Fruit fly (Drosophila melanogaster) whole organism, embryonic: ENCODE measurements around the gene RpS28b.

ENCODE experiments used
- Antp ChIP-seq: fragments of 200-800 bp; sonication (Bioruptor generic); optimal IDR thresholded peaks from 3 replicates; lab custom pipeline; 2016; ENCODE audit warnings: missing biosample characterization, missing genetic modification characterization
- CG10209 ChIP-seq: fragments of 200-800 bp; sonication (Bioruptor generic); optimal IDR thresholded peaks from 3 replicates; lab custom pipeline; 2017; ENCODE audit warnings: missing biosample characterization, mild to moderate bottlenecking, missing genetic modification characterization, missing genetic modification reagents
- CG10274 ChIP-seq: fragments of 200-800 bp; sonication (Bioruptor generic); optimal IDR thresholded peaks from 3 replicates; lab custom pipeline; 2017; ENCODE audit warnings: missing biosample characterization, mild to moderate bottlenecking, missing genetic modification characterization
- CG11085 ChIP-seq: fragments of 200-800 bp; sonication (Bioruptor generic); IDR thresholded peaks from 2 replicates; pipeline ENCODE4 v1.3.6; 2022; ENCODE audit warnings: missing biosample characterization, missing genetic modification characterization
- CG12391 ChIP-seq: fragments of 200-800 bp; sonication (Bioruptor generic); optimal IDR thresholded peaks from 3 replicates; lab custom pipeline; 2018; ENCODE audit warnings: missing biosample characterization, mild to moderate bottlenecking, missing genetic modification characterization, moderate library complexity
- CG12744 ChIP-seq: fragments of 200-800 bp; sonication (Bioruptor generic); optimal IDR thresholded peaks from 2 replicates; lab custom pipeline; 2016; ENCODE audit warnings: missing biosample characterization, missing genetic modification characterization
- CG13424 ChIP-seq: fragments of 200-800 bp; sonication (Bioruptor generic); optimal IDR thresholded peaks from 2 replicates; lab custom pipeline; 2019; ENCODE audit warnings: missing biosample characterization, mild to moderate bottlenecking, missing genetic modification characterization, moderate library complexity
- CG14965 ChIP-seq: fragments of 200-800 bp; sonication (Bioruptor generic); optimal IDR thresholded peaks from 2 replicates; lab custom pipeline; 2016; ENCODE audit warnings: missing biosample characterization, missing genetic modification characterization, borderline replicate concordance
- CG1529 ChIP-seq: fragments of 200-800 bp; sonication (Bioruptor generic); optimal IDR thresholded peaks from 3 replicates; lab custom pipeline; 2018; ENCODE audit warnings: missing biosample characterization, missing genetic modification characterization
- CG15514 ChIP-seq: fragments of 200-800 bp; sonication (Bioruptor generic); optimal IDR thresholded peaks from 3 replicates; lab custom pipeline; 2017; ENCODE audit warnings: missing biosample characterization, missing genetic modification characterization, mild to moderate bottlenecking, moderate library complexity, missing genetic modification reagents
- CG17912 ChIP-seq: fragments of 200-800 bp; sonication (Bioruptor generic); optimal IDR thresholded peaks from 2 replicates; lab custom pipeline; 2018; ENCODE audit warnings: missing biosample characterization, mild to moderate bottlenecking, missing genetic modification characterization
- CG18262 ChIP-seq: fragments of 200-800 bp; optimal IDR thresholded peaks from 3 replicates; lab custom pipeline; 2019; ENCODE audit warnings: missing biosample characterization, mild to moderate bottlenecking, missing genetic modification characterization, moderate library complexity
- CG18764 ChIP-seq: fragments of 200-800 bp; sonication (Bioruptor generic); optimal IDR thresholded peaks from 3 replicates; lab custom pipeline; 2016; ENCODE audit warnings: missing biosample characterization, missing genetic modification characterization
- CG2199 ChIP-seq: fragments of 200-800 bp; sonication (Bioruptor generic); IDR thresholded peaks from 3 replicates; pipeline ENCODE4 v1.3.6; 2022; ENCODE audit warnings: missing biosample characterization, missing genetic modification characterization
- CG2678 ChIP-seq: fragments of 200-800 bp; sonication (Bioruptor generic); optimal IDR thresholded peaks from 3 replicates; lab custom pipeline; 2019; ENCODE audit warnings: missing biosample characterization, mild to moderate bottlenecking, missing genetic modification characterization, moderate library complexity
- CG2889 ChIP-seq: fragments of 200-800 bp; sonication (Bioruptor generic); IDR thresholded peaks from 3 replicates; pipeline ENCODE4 v1.3.6; 2022; ENCODE audit warnings: missing biosample characterization, missing genetic modification characterization
- CG31388 ChIP-seq: fragments of 200-800 bp; sonication (Bioruptor generic); optimal IDR thresholded peaks from 2 replicates; lab custom pipeline; 2016; ENCODE audit warnings: missing biosample characterization, missing genetic modification characterization
- CG32532 ChIP-seq: fragments of 200-800 bp; sonication (Bioruptor generic); IDR thresholded peaks from 2 replicates; pipeline ENCODE4 v1.3.6; 2022; ENCODE audit warnings: missing biosample characterization, missing genetic modification characterization
- CG6689 ChIP-seq: fragments of 200-800 bp; sonication (Bioruptor generic); IDR thresholded peaks from 2 replicates; pipeline ENCODE4 v1.3.6; 2022; ENCODE audit warnings: missing biosample characterization, missing genetic modification characterization
- CG8089 ChIP-seq: fragments of 200-800 bp; sonication (Bioruptor generic); optimal IDR thresholded peaks from 3 replicates; lab custom pipeline; 2016; ENCODE audit warnings: missing biosample characterization, missing genetic modification characterization
- CG8388 ChIP-seq: fragments of 200-800 bp; sonication (Bioruptor generic); optimal IDR thresholded peaks from 2 replicates; lab custom pipeline; 2019; ENCODE audit warnings: missing biosample characterization, mild to moderate bottlenecking, missing genetic modification characterization, moderate library complexity
- CrebB ChIP-seq: fragments of 200-800 bp; sonication (Bioruptor generic); optimal IDR thresholded peaks from 3 replicates; lab custom pipeline; 2018; ENCODE audit warnings: missing biosample characterization, mild to moderate bottlenecking, missing genetic modification characterization
- Dek ChIP-seq: fragments of 200-800 bp; sonication (Bioruptor generic); optimal IDR thresholded peaks from 3 replicates; lab custom pipeline; 2019; ENCODE audit warnings: missing biosample characterization, mild to moderate bottlenecking, missing genetic modification characterization, moderate library complexity
- E2f2 ChIP-seq: fragments of 200-800 bp; sonication (Bioruptor generic); IDR thresholded peaks from 2 replicates; pipeline ENCODE4 v1.3.6; 2022; ENCODE audit warnings: missing biosample characterization, missing genetic modification characterization
- Eip74EF ChIP-seq, 2 experiments: fragments of 200-800 bp in 1 of 2; fragments of >200 bp in 1 of 2; sonication (Bioruptor generic) in 1 of 2; optimal IDR thresholded peaks; 2 replicates each; lab custom pipeline; 2017 to 2019; ENCODE audit warnings: missing biosample characterization in 2 of 2, missing genetic modification characterization in 2 of 2, mild to moderate bottlenecking in 1 of 2, moderate library complexity in 1 of 2
- Fer1 ChIP-seq: fragments of 200-800 bp; sonication (Bioruptor generic); optimal IDR thresholded peaks from 2 replicates; lab custom pipeline; 2017; ENCODE audit warnings: missing biosample characterization, mild to moderate bottlenecking, missing genetic modification characterization
- Gsc ChIP-seq: fragments of 200-800 bp; sonication (Bioruptor generic); IDR thresholded peaks from 2 replicates; pipeline ENCODE4 v1.3.6; 2022; ENCODE audit warnings: missing biosample characterization, missing genetic modification characterization
- MTF-1 ChIP-seq: fragments of 200-800 bp; sonication (Bioruptor generic); optimal IDR thresholded peaks from 2 replicates; lab custom pipeline; 2018; ENCODE audit warnings: missing biosample characterization, mild to moderate bottlenecking, missing genetic modification characterization, borderline replicate concordance
- Med ChIP-seq: fragments of 200-800 bp; sonication (Bioruptor generic); peaks from one replicate; lab custom pipeline; 2016; ENCODE audit warnings: missing biosample characterization, missing genetic modification characterization, mild to moderate bottlenecking, inconsistent platforms, moderate library complexity
- Mes4 ChIP-seq: fragments of 200-800 bp; sonication (Bioruptor generic); optimal IDR thresholded peaks from 2 replicates; lab custom pipeline; 2016; ENCODE audit warnings: missing biosample characterization, missing genetic modification characterization
- Nf-YC ChIP-seq: fragments of 200-800 bp; optimal IDR thresholded peaks from 3 replicates; lab custom pipeline; 2019; ENCODE audit warnings: missing biosample characterization, mild to moderate bottlenecking, missing genetic modification characterization, moderate library complexity
- Side ChIP-seq: fragments of 200-800 bp; sonication (Bioruptor generic); optimal IDR thresholded peaks from 2 replicates; lab custom pipeline; 2016; ENCODE audit warnings: missing biosample characterization, missing genetic modification characterization
- Trl ChIP-seq, 3 experiments: fragments of >200 bp in 2 of 3; fragments of 200-800 bp in 1 of 3; sonication (Bioruptor generic) in 1 of 3; optimal IDR thresholded peaks; 2 replicates in 1 of 3; 3 replicates in 2 of 3; lab custom pipeline; 2016 to 2017; ENCODE audit warnings: missing biosample characterization in 1 of 3, missing genetic modification characterization in 1 of 3
- bbx ChIP-seq: fragments of 200-800 bp; sonication (Bioruptor generic); IDR thresholded peaks from 2 replicates; pipeline ENCODE4 v1.3.6; 2022; ENCODE audit warnings: missing biosample characterization, missing genetic modification characterization; ENCODE audit not compliant: partially characterized antibody
- bsh ChIP-seq, 2 experiments: fragments of 200-800 bp; sonication (Bioruptor generic); optimal IDR thresholded peaks; 2 replicates each; lab custom pipeline; 2017 to 2018; ENCODE audit warnings: mild to moderate bottlenecking in 2 of 2, missing biosample characterization in 2 of 2, missing genetic modification characterization in 2 of 2, moderate library complexity in 1 of 2
- danr ChIP-seq: fragments of 200-800 bp; sonication (Bioruptor generic); IDR thresholded peaks from 2 replicates; pipeline ENCODE4 v1.3.6; 2022; ENCODE audit warnings: missing biosample characterization, missing genetic modification characterization
- disco-r ChIP-seq: fragments of 200-800 bp; sonication (Bioruptor generic); optimal IDR thresholded peaks from 2 replicates; lab custom pipeline; 2016; ENCODE audit warnings: missing biosample characterization, missing genetic modification characterization
- en ChIP-seq: fragments of 200-800 bp; sonication (Bioruptor generic); optimal IDR thresholded peaks from 2 replicates; lab custom pipeline; 2016; ENCODE audit warnings: missing biosample characterization, missing genetic modification characterization
- gce ChIP-seq: fragments of 200-800 bp; sonication (Bioruptor generic); IDR thresholded peaks from 3 replicates; pipeline ENCODE4 v1.3.6; 2022; ENCODE audit warnings: missing biosample characterization, missing genetic modification characterization
- gcm2 ChIP-seq: fragments of 200-800 bp; sonication (Bioruptor generic); optimal IDR thresholded peaks from 2 replicates; lab custom pipeline; 2016; ENCODE audit warnings: missing biosample characterization, missing genetic modification characterization
- grn ChIP-seq: fragments of 200-800 bp; sonication (Bioruptor generic); optimal IDR thresholded peaks from 3 replicates; lab custom pipeline; 2017; ENCODE audit warnings: missing biosample characterization, missing genetic modification characterization
- gt ChIP-seq: fragments of 200-800 bp; sonication (Bioruptor generic); IDR thresholded peaks from 2 replicates; pipeline ENCODE4 v1.3.6; 2022; ENCODE audit warnings: missing biosample characterization, missing genetic modification characterization
- kah ChIP-seq: fragments of 200-800 bp; sonication (Bioruptor generic); optimal IDR thresholded peaks from 2 replicates; lab custom pipeline; 2018; ENCODE audit warnings: missing biosample characterization, mild to moderate bottlenecking, missing genetic modification characterization
- kni ChIP-seq: fragments of 200-800 bp; sonication (Bioruptor generic); optimal IDR thresholded peaks from 3 replicates; lab custom pipeline; 2017; ENCODE audit warnings: mild to moderate bottlenecking, missing biosample characterization, missing genetic modification reagents, missing genetic modification characterization
- luna ChIP-seq: fragments of 200-800 bp; sonication (Bioruptor generic); optimal IDR thresholded peaks from 2 replicates; lab custom pipeline; 2016; ENCODE audit warnings: missing biosample characterization, missing genetic modification characterization
- maf-S ChIP-seq: fragments of 200-800 bp; sonication (Bioruptor generic); optimal IDR thresholded peaks from 2 replicates; lab custom pipeline; 2016; ENCODE audit warnings: missing biosample characterization, missing genetic modification characterization
- mirr ChIP-seq: fragments of 200-800 bp; sonication (Bioruptor generic); optimal IDR thresholded peaks from 3 replicates; lab custom pipeline; 2018; ENCODE audit warnings: missing biosample characterization, mild to moderate bottlenecking, missing genetic modification characterization
- nom ChIP-seq: fragments of 200-800 bp; sonication (Bioruptor generic); optimal IDR thresholded peaks from 2 replicates; lab custom pipeline; 2017; ENCODE audit warnings: missing biosample characterization, missing genetic modification characterization, mild to moderate bottlenecking, moderate library complexity, missing genetic modification reagents
- trem ChIP-seq: fragments of 200-800 bp; optimal IDR thresholded peaks from 3 replicates; lab custom pipeline; 2019; ENCODE audit warnings: missing biosample characterization, mild to moderate bottlenecking, missing genetic modification characterization, moderate library complexity

The RpS28b gene

dm6 chrX:9600818-9601732, 46.7 kb downstream of the RpS28b start, which contains the start of gene Gga (continued):
- TF ChIP-seq Eip74EF (GFP tag; optimal IDR thresholded peaks at IDR 0.05; lab: Kevin White, UChicago) (no peak), danr (GFP tag; lab: Robert Waterston, UW) (no peak), CrebB (tag; lab: Kevin White, UChicago) (no peak), CG18764 (GFP tag; lab: Kevin White, UChicago) (no peak), CG12744 (GFP tag; lab: Kevin White, UChicago) (no peak), MTF-1 (no peak), CG12391 (no peak), CG10209 (GFP tag; lab: Kevin White, UChicago) (no peak), Fer1 (no peak), kah (no peak), gcm2 (GFP tag; lab: Kevin White, UChicago) (no peak), Med (peak; percentile 75), mirr (no peak), disco-r (GFP tag; lab: Kevin White, UChicago) (no peak), Gsc (GFP tag; lab: Robert Waterston, UW) (no peak), Antp (GFP tag; lab: Kevin White, UChicago) (no peak), CG1529 (GFP tag; lab: Kevin White, UChicago) (no peak), Side (GFP tag; lab: Kevin White, UChicago) (no peak), CG8089 (GFP tag; lab: Kevin White, UChicago) (no peak), maf-S (GFP tag; lab: Kevin White, UChicago) (no peak), kni (GFP tag; lab: Kevin White, UChicago) (no peak), gt (GFP tag; lab: Robert Waterston, UW) (no peak), CG10274 (GFP tag; lab: Kevin White, UChicago) (no peak), Dek (tag; lab: Kevin White, UChicago) (no peak), Mes4 (GFP tag; lab: Kevin White, UChicago) (no peak), CG32532 (GFP tag; lab: Robert Waterston, UW) (no peak), en (GFP tag; lab: Kevin White, UChicago) (no peak), E2f2 (GFP tag; lab: Robert Waterston, UW) (peak; percentile 69), CG14965 (GFP tag; lab: Kevin White, UChicago) (no peak), CG2678 (no peak), CG31388 (GFP tag; lab: Kevin White, UChicago) (no peak), CG15514 (GFP tag; lab: Kevin White, UChicago) (peak; percentile 61), CG2199 (GFP tag; lab: Robert Waterston, UW) (no peak), CG8388 (GFP tag; lab: Kevin White, UChicago) (no peak), grn (GFP tag; lab: Kevin White, UChicago) (peak; percentile 33), Nf-YC (tag; lab: Kevin White, UChicago) (no peak), trem (tag; lab: Kevin White, UChicago) (peak; percentile 48), bbx (GFP tag; lab: Robert Waterston, UW) (peak; percentile 94), Trl (optimal IDR thresholded peaks at IDR 0.05; lab: Kevin White, UChicago) (no peak), Trl (GFP tag; optimal IDR thresholded peaks at IDR 0.05; lab: Kevin White, UChicago) (no peak), CG17912 (GFP tag; lab: Kevin White, UChicago) (no peak), gce (GFP tag; lab: Robert Waterston, UW) (no peak), nom (GFP tag; lab: Kevin White, UChicago) (no peak), CG2889 (GFP tag; lab: Robert Waterston, UW) (no peak), CG13424 (no peak), CG18262 (tag; lab: Kevin White, UChicago) (no peak), CG11085 (GFP tag; lab: Robert Waterston, UW) (no peak), bsh (GFP tag; optimal IDR thresholded peaks at IDR 0.05; lab: Kevin White, UChicago) (no peak), CG6689 (GFP tag; lab: Robert Waterston, UW) (no peak), luna (GFP tag; lab: Kevin White, UChicago) (no peak)
